Fruit fly (Drosophila melanogaster) whole organism, embryonic: ENCODE results near the gene Mkp3.

Source experiments
- Asciz ChIP-seq: fragments of 200-800 bp; sonication (Bioruptor generic); optimal IDR thresholded peaks from 2 replicates; lab custom pipeline; 2017; ENCODE audit warnings: missing biosample characterization, mild to moderate bottlenecking, missing genetic modification characterization, missing genetic modification reagents
- CG10654 ChIP-seq: fragments of 200-800 bp; sonication (Bioruptor generic); optimal IDR thresholded peaks from 2 replicates; lab custom pipeline; 2016; ENCODE audit warnings: missing biosample characterization, missing genetic modification characterization
- CG12219 ChIP-seq: fragments of 200-800 bp; sonication (Bioruptor generic); optimal IDR thresholded peaks from 3 replicates; lab custom pipeline; 2018; ENCODE audit warnings: missing biosample characterization, mild to moderate bottlenecking, missing genetic modification characterization
- CG12744 ChIP-seq: fragments of 200-800 bp; sonication (Bioruptor generic); optimal IDR thresholded peaks from 2 replicates; lab custom pipeline; 2016; ENCODE audit warnings: missing biosample characterization, missing genetic modification characterization
- CG13123 ChIP-seq: fragments of 200-800 bp; sonication (Bioruptor generic); optimal IDR thresholded peaks from 2 replicates; lab custom pipeline; 2016; ENCODE audit warnings: missing biosample characterization, missing genetic modification characterization
- CG13424 ChIP-seq: fragments of 200-800 bp; sonication (Bioruptor generic); optimal IDR thresholded peaks from 2 replicates; lab custom pipeline; 2019; ENCODE audit warnings: missing biosample characterization, mild to moderate bottlenecking, missing genetic modification characterization, moderate library complexity
- CG14860 ChIP-seq: fragments of 200-800 bp; sonication (Bioruptor generic); IDR thresholded peaks from 3 replicates; pipeline ENCODE4 v1.3.6; 2022; ENCODE audit warnings: missing biosample characterization, missing genetic modification characterization; ENCODE audit not compliant: partially characterized antibody
- CG14965 ChIP-seq: fragments of 200-800 bp; sonication (Bioruptor generic); optimal IDR thresholded peaks from 2 replicates; lab custom pipeline; 2016; ENCODE audit warnings: missing biosample characterization, missing genetic modification characterization, borderline replicate concordance
- CG17568 ChIP-seq: fragments of 200-800 bp; sonication (Bioruptor generic); optimal IDR thresholded peaks from 2 replicates; lab custom pipeline; 2018; ENCODE audit warnings: missing biosample characterization, mild to moderate bottlenecking, missing genetic modification characterization, moderate library complexity
- CG2116 ChIP-seq: fragments of 200-800 bp; sonication (Bioruptor generic); optimal IDR thresholded peaks from 3 replicates; lab custom pipeline; 2018; ENCODE audit warnings: missing biosample characterization, mild to moderate bottlenecking, missing genetic modification characterization
- CG2199 ChIP-seq: fragments of 200-800 bp; sonication (Bioruptor generic); IDR thresholded peaks from 3 replicates; pipeline ENCODE4 v1.3.6; 2022; ENCODE audit warnings: missing biosample characterization, missing genetic modification characterization
- CG3163 ChIP-seq: fragments of 200-800 bp; sonication (Bioruptor generic); optimal IDR thresholded peaks from 3 replicates; lab custom pipeline; 2016; ENCODE audit warnings: missing biosample characterization, missing genetic modification characterization
- CG3995 ChIP-seq: fragments of 200-800 bp; sonication (Bioruptor generic); optimal IDR thresholded peaks from 3 replicates; lab custom pipeline; 2016; ENCODE audit warnings: missing biosample characterization, missing genetic modification characterization
- CG4707 ChIP-seq: fragments of 200-800 bp; sonication (Bioruptor generic); optimal IDR thresholded peaks from 2 replicates; lab custom pipeline; 2018; ENCODE audit warnings: missing biosample characterization, mild to moderate bottlenecking, missing genetic modification characterization, moderate library complexity
- CG4730 ChIP-seq: fragments of 200-800 bp; sonication (Bioruptor generic); IDR thresholded peaks from 2 replicates; pipeline ENCODE4 v1.3.6; 2022; ENCODE audit warnings: missing biosample characterization, missing genetic modification characterization
- CG5180 ChIP-seq: fragments of 200-800 bp; sonication (Bioruptor generic); optimal IDR thresholded peaks from 3 replicates; lab custom pipeline; 2017; ENCODE audit warnings: missing biosample characterization, missing genetic modification characterization, mild to moderate bottlenecking, moderate library complexity, missing genetic modification reagents
- CG7271 ChIP-seq: fragments of 200-800 bp; sonication (Bioruptor generic); optimal IDR thresholded peaks from 2 replicates; lab custom pipeline; 2018; ENCODE audit warnings: missing biosample characterization, mild to moderate bottlenecking, missing genetic modification characterization, moderate library complexity
- CG8290 ChIP-seq, 3 experiments: fragments of 200-800 bp; sonication (Bioruptor generic); optimal IDR thresholded peaks; 2 replicates each; lab custom pipeline; 2016 to 2019; ENCODE audit warnings: missing biosample characterization in 3 of 3, missing genetic modification characterization in 3 of 3, mild to moderate bottlenecking in 2 of 3, moderate library complexity in 1 of 3
- D ChIP-seq, 2 experiments: fragments of 200-800 bp in 1 of 2; fragments of >200 bp in 1 of 2; sonication (Bioruptor generic) in 1 of 2; optimal IDR thresholded peaks; 2 replicates in 1 of 2; 3 replicates in 1 of 2; lab custom pipeline; 2017; ENCODE audit warnings: mild to moderate bottlenecking in 1 of 2, missing biosample characterization in 1 of 2, missing genetic modification characterization in 1 of 2, missing genetic modification reagents in 1 of 2
- Dip2 ChIP-seq: fragments of 200-800 bp; sonication (Bioruptor generic); IDR thresholded peaks from 2 replicates; pipeline ENCODE4 v1.3.6; 2022; ENCODE audit warnings: missing biosample characterization, missing genetic modification characterization
- Dp ChIP-seq: fragments of 200-800 bp; sonication (Bioruptor generic); optimal IDR thresholded peaks from 2 replicates; lab custom pipeline; 2018; ENCODE audit warnings: missing biosample characterization, mild to moderate bottlenecking, missing genetic modification characterization, moderate library complexity
- E2f1 ChIP-seq: fragments of 200-800 bp; sonication (Bioruptor generic); IDR thresholded peaks from 2 replicates; pipeline ENCODE4 v1.3.6; 2022; ENCODE audit warnings: missing biosample characterization, missing genetic modification characterization
- E2f2 ChIP-seq: fragments of 200-800 bp; sonication (Bioruptor generic); IDR thresholded peaks from 2 replicates; pipeline ENCODE4 v1.3.6; 2022; ENCODE audit warnings: missing biosample characterization, missing genetic modification characterization
- Hr3 ChIP-seq: fragments of 200-800 bp; sonication (Bioruptor generic); optimal IDR thresholded peaks from 3 replicates; lab custom pipeline; 2016; ENCODE audit warnings: missing biosample characterization, missing genetic modification characterization
- Kr ChIP-seq: fragments of 200-800 bp; sonication (Bioruptor generic); optimal IDR thresholded peaks from 2 replicates; lab custom pipeline; 2017; ENCODE audit warnings: missing biosample characterization, mild to moderate bottlenecking, missing genetic modification characterization
- Nf-YC ChIP-seq: fragments of 200-800 bp; optimal IDR thresholded peaks from 3 replicates; lab custom pipeline; 2019; ENCODE audit warnings: missing biosample characterization, mild to moderate bottlenecking, missing genetic modification characterization, moderate library complexity
- Ptx1 ChIP-seq: fragments of 200-800 bp; sonication (Bioruptor generic); IDR thresholded peaks from 2 replicates; pipeline ENCODE4 v1.3.6; 2022; ENCODE audit warnings: missing biosample characterization, missing genetic modification characterization
- Rx ChIP-seq: fragments of 200-800 bp; sonication (Bioruptor generic); IDR thresholded peaks from 2 replicates; pipeline ENCODE4 v1.3.6; 2022; ENCODE audit warnings: missing biosample characterization, missing genetic modification characterization
- Vsx1 ChIP-seq: fragments of 200-800 bp; sonication (Bioruptor generic); optimal IDR thresholded peaks from 2 replicates; lab custom pipeline; 2017; ENCODE audit warnings: missing biosample characterization, mild to moderate bottlenecking, missing genetic modification characterization, missing genetic modification reagents
- ac ChIP-seq: fragments of 200-800 bp; sonication (Bioruptor generic); optimal IDR thresholded peaks from 3 replicates; lab custom pipeline; 2017; ENCODE audit warnings: missing biosample characterization, mild to moderate bottlenecking, missing genetic modification characterization
- ato ChIP-seq: fragments of 200-800 bp; sonication (Bioruptor generic); IDR thresholded peaks from 2 replicates; pipeline ENCODE4 v1.3.6; 2022; ENCODE audit warnings: missing biosample characterization, missing genetic modification characterization; ENCODE audit not compliant: partially characterized antibody
- bowl ChIP-seq: fragments of 200-800 bp; sonication (Bioruptor generic); IDR thresholded peaks from 2 replicates; pipeline ENCODE4 v1.3.6; 2022; ENCODE audit warnings: missing biosample characterization, missing genetic modification characterization
- cwo ChIP-seq: fragments of 200-800 bp; sonication (Bioruptor generic); optimal IDR thresholded peaks from 3 replicates; lab custom pipeline; 2017; ENCODE audit warnings: missing biosample characterization, missing genetic modification characterization, mild to moderate bottlenecking, moderate library complexity, missing genetic modification reagents
- dmrt11E ChIP-seq: fragments of 200-800 bp; sonication (Bioruptor generic); optimal IDR thresholded peaks from 3 replicates; lab custom pipeline; 2018; ENCODE audit warnings: missing biosample characterization, mild to moderate bottlenecking, missing genetic modification characterization, moderate library complexity
- ewg ChIP-seq: fragments of 200-800 bp; sonication (Bioruptor generic); optimal IDR thresholded peaks from 3 replicates; lab custom pipeline; 2017; ENCODE audit warnings: mild to moderate bottlenecking, missing biosample characterization, missing genetic modification reagents, missing genetic modification characterization
- gcm ChIP-seq: fragments of 200-800 bp; sonication (Bioruptor generic); optimal IDR thresholded peaks from 2 replicates; lab custom pipeline; 2019; ENCODE audit warnings: missing biosample characterization, mild to moderate bottlenecking, missing genetic modification characterization, moderate library complexity
- gfzf ChIP-seq: fragments of 200-800 bp; sonication (Bioruptor generic); optimal IDR thresholded peaks from 2 replicates; lab custom pipeline; 2016; ENCODE audit warnings: missing biosample characterization, mild to moderate bottlenecking, missing genetic modification characterization, moderate library complexity
- jigr1 ChIP-seq: fragments of 200-800 bp; sonication (Bioruptor generic); IDR thresholded peaks from 3 replicates; pipeline ENCODE4 v1.3.6; 2022; ENCODE audit warnings: missing biosample characterization, missing genetic modification characterization
- klu ChIP-seq: fragments of 200-800 bp; sonication (Bioruptor generic); IDR thresholded peaks from 2 replicates; pipeline ENCODE4 v1.3.6; 2022; ENCODE audit warnings: missing biosample characterization, missing genetic modification characterization
- nom ChIP-seq: fragments of 200-800 bp; sonication (Bioruptor generic); optimal IDR thresholded peaks from 2 replicates; lab custom pipeline; 2017; ENCODE audit warnings: missing biosample characterization, missing genetic modification characterization, mild to moderate bottlenecking, moderate library complexity, missing genetic modification reagents
- otp ChIP-seq: fragments of 200-800 bp; sonication (Bioruptor generic); IDR thresholded peaks from 3 replicates; pipeline ENCODE4, ENCODE4 v1.3.6; 2022; ENCODE audit warnings: missing biosample characterization, missing genetic modification characterization
- pros ChIP-seq: fragments of 200-800 bp; sonication (Bioruptor generic); optimal IDR thresholded peaks from 3 replicates; lab custom pipeline; 2019; ENCODE audit warnings: missing biosample characterization, mild to moderate bottlenecking, missing genetic modification characterization, moderate library complexity
- pzg ChIP-seq: fragments of 200-800 bp; sonication (Bioruptor generic); optimal IDR thresholded peaks from 3 replicates; lab custom pipeline; 2018; ENCODE audit warnings: missing biosample characterization, mild to moderate bottlenecking, missing genetic modification characterization, moderate library complexity
- sc ChIP-seq, 3 experiments: fragments of >200 bp in 2 of 3; fragments of 200-800 bp in 1 of 3; sonication (Bioruptor generic) in 1 of 3; optimal IDR thresholded peaks; 2 replicates in 2 of 3; 3 replicates in 1 of 3; lab custom pipeline; 2017; ENCODE audit warnings: mild to moderate bottlenecking in 1 of 3, missing biosample characterization in 1 of 3, missing genetic modification characterization in 1 of 3, missing genetic modification reagents in 1 of 3
- scrt ChIP-seq: fragments of 200-800 bp; sonication (Bioruptor generic); optimal IDR thresholded peaks from 2 replicates; lab custom pipeline; 2018; ENCODE audit warnings: missing biosample characterization, mild to moderate bottlenecking, missing genetic modification characterization, moderate library complexity
- sd ChIP-seq: fragments of 200-800 bp; sonication (Bioruptor generic); optimal IDR thresholded peaks from 3 replicates; lab custom pipeline; 2018; ENCODE audit warnings: missing biosample characterization, mild to moderate bottlenecking, missing genetic modification characterization, moderate library complexity
- sim ChIP-seq: fragments of 200-800 bp; sonication (Bioruptor generic); IDR thresholded peaks from 2 replicates; pipeline ENCODE4 v1.3.6; 2022; ENCODE audit warnings: missing biosample characterization, missing genetic modification characterization
- tx ChIP-seq: fragments of 200-800 bp; sonication (Bioruptor generic); optimal IDR thresholded peaks from 2 replicates; lab custom pipeline; 2016; ENCODE audit warnings: missing biosample characterization, missing genetic modification characterization

The Mkp3 gene

dm6 chr3L:19040155-19040644 is 46.0 kb downstream of the Mkp3 start (continued):
- TF ChIP-seq Asciz (GFP tag; lab: Kevin White, UChicago) = peak; percentile 52
- no peak for TF ChIP-seq ewg (GFP tag; lab: Kevin White, UChicago)
- peak; percentile 50 for TF ChIP-seq CG4707 (GFP tag; lab: Kevin White, UChicago)
- TF ChIP-seq CG5180 (GFP tag; lab: Kevin White, UChicago) = no peak
- TF ChIP-seq CG2116 (GFP tag; lab: Kevin White, UChicago) = no peak
- peak; percentile 7 for TF ChIP-seq nom (GFP tag; lab: Kevin White, UChicago)
- TF ChIP-seq Dip2 = no peak
- peak; percentile 44 for TF ChIP-seq CG17568 (GFP tag; lab: Kevin White, UChicago)
- TF ChIP-seq gcm (GFP tag; lab: Kevin White, UChicago) = peak; percentile 1
- TF ChIP-seq Hr3 (GFP tag; lab: Kevin White, UChicago) = no peak
- TF ChIP-seq CG12219 (GFP tag; lab: Kevin White, UChicago) = no peak
- no peak for TF ChIP-seq pzg (GFP tag; lab: Kevin White, UChicago)
- TF ChIP-seq ac (GFP tag; lab: Kevin White, UChicago) = peak; percentile 52
- TF ChIP-seq sc (optimal IDR thresholded peaks at IDR 0.05; lab: Kevin White, UChicago) = no peak
- TF ChIP-seq sc (GFP tag; optimal IDR thresholded peaks at IDR 0.05; lab: Kevin White, UChicago) = no peak
- no peak for TF ChIP-seq bowl
- no peak for TF ChIP-seq scrt (GFP tag; lab: Kevin White, UChicago)
- TF ChIP-seq CG12744 (GFP tag; lab: Kevin White, UChicago) = peak; percentile 13
- TF ChIP-seq CG14860 = no peak
- TF ChIP-seq ato = no peak
- peak; percentile 33 for TF ChIP-seq Vsx1
- no peak for TF ChIP-seq D (optimal IDR thresholded peaks at IDR 0.05; lab: Kevin White, UChicago)
- TF ChIP-seq D (GFP tag; optimal IDR thresholded peaks at IDR 0.05; lab: Kevin White, UChicago) = no peak
- peak; percentile 96 for TF ChIP-seq CG2199 (GFP tag; lab: Robert Waterston, UW)
- no peak for TF ChIP-seq jigr1 (GFP tag; lab: Robert Waterston, UW)
- TF ChIP-seq dmrt11E = peak; percentile 41
- TF ChIP-seq gfzf (GFP tag; lab: Kevin White, UChicago) = no peak
- TF ChIP-seq CG13424 = peak; percentile 4
- no peak for TF ChIP-seq tx
- TF ChIP-seq Nf-YC (tag; lab: Kevin White, UChicago) = no peak
- TF ChIP-seq klu (GFP tag; lab: Robert Waterston, UW) = no peak
- no peak for TF ChIP-seq CG8290 (GFP tag; optimal IDR thresholded peaks at IDR 0.05; lab: Kevin White, UChicago)
- TF ChIP-seq CG8290 (tag; optimal IDR thresholded peaks at IDR 0.05; lab: Kevin White, UChicago) = peak in 1 of 2 experiments; percentile 52
- no peak for TF ChIP-seq CG4730 (GFP tag; lab: Robert Waterston, UW)
- no peak for TF ChIP-seq CG3163 (GFP tag; lab: Kevin White, UChicago)
- no peak for TF ChIP-seq E2f2 (GFP tag; lab: Robert Waterston, UW)
- no peak for TF ChIP-seq CG13123 (GFP tag; lab: Kevin White, UChicago)
- TF ChIP-seq CG14965 (GFP tag; lab: Kevin White, UChicago) = no peak
- peak; percentile 89 for TF ChIP-seq sd (tag; lab: Kevin White, UChicago)
- TF ChIP-seq Kr (GFP tag; lab: Kevin White, UChicago) = peak; percentile 81
- TF ChIP-seq Ptx1 (GFP tag; lab: Robert Waterston, UW) = peak; percentile 57
- no peak for TF ChIP-seq Rx
- no peak for TF ChIP-seq Dp (GFP tag; lab: Kevin White, UChicago)
- no peak for TF ChIP-seq sim (GFP tag; lab: Robert Waterston, UW)
- TF ChIP-seq otp (GFP tag; lab: Robert Waterston, UW) = no peak
- TF ChIP-seq CG7271 (tag; lab: Kevin White, UChicago) = no peak
- peak; percentile 37 for TF ChIP-seq cwo (GFP tag; lab: Kevin White, UChicago)
- TF ChIP-seq E2f1 = no peak
- TF ChIP-seq CG10654 (GFP tag; lab: Kevin White, UChicago) = no peak
- no peak for TF ChIP-seq CG3995 (GFP tag; lab: Kevin White, UChicago)
- peak; percentile 9 for TF ChIP-seq pros (GFP tag; lab: Kevin White, UChicago)
